Fruit fly (Drosophila melanogaster) whole organism, prepupa: ENCODE data around the gene GluClalpha.

ENCODE experiments used
- Eip75B ChIP-seq: fragments of 200-800 bp; sonication (Bioruptor generic); optimal IDR thresholded peaks from 3 replicates; lab custom pipeline; 2016; ENCODE audit warnings: missing biosample characterization, missing genetic modification characterization

The GluClalpha gene

DNA sequence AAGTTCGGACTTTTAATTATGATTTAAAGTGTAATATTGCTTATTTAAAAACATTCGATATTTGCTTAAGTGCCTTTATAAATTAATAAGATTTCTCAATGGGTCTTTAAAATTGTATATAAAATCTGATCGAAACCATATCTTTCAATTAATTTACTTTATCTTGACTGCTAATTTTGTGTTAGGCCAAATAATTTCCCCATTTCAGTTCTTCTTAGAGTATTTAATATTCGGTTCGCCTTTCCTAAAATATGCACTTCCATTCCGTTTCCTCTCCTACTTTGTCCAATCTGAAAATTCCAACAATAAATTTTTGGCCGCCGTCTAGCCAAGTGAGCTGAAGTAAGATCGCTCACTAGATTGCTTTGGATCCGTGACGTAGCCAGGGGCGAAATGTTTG lies 94.0 kb downstream of the GluClalpha start (continued):
- TF ChIP-seq Eip75B = no peak
